Fruit fly (Drosophila melanogaster): ENCODE measurements around the gene CG11722.
A peak's percentile ranks its signal among the peaks of the same experiment; 100 is the strongest.

The CG11722 gene

dm6 chr3R:10048035-10048774 lies 2.9 kb upstream of the CG11722 start (continued):
- TF ChIP-seq slp2 (GFP tag; optimal IDR thresholded peaks at IDR 0.05) (no peak), tgo (GFP tag; IDR thresholded peaks at IDR 0.05) (no peak), Oli (tag; optimal IDR thresholded peaks at IDR 0.05) (peak; percentile 64), CG17385 (GFP tag; optimal IDR thresholded peaks at IDR 0.05) (peak; percentile 46), MBD-R2 (GFP tag; IDR thresholded peaks at IDR 0.05) (0 out of 2 replicates have a peak, but pooled peaks have one; percentile 7), sens (GFP tag) (peak; percentile 48), zfh2 (GFP tag; optimal IDR thresholded peaks at IDR 0.05) (peak; percentile 7), fd96Cb (tag; optimal IDR thresholded peaks at IDR 0.05) (peak; percentile 29), nerfin-2 (GFP tag; IDR thresholded peaks at IDR 0.05; ENCODE audit: partially characterized antibody) (peak; percentile 47; the same call in 1 of the 2 replicates), CG2712 (tag; optimal IDR thresholded peaks at IDR 0.05) (peak; percentile 59), phol (tag; optimal IDR thresholded peaks at IDR 0.05) (peak; percentile 52), CG10979 (tag; optimal IDR thresholded peaks at IDR 0.05) (peak; percentile 52), Med (GFP tag) (peak; percentile 77), Asciz (GFP tag; optimal IDR thresholded peaks at IDR 0.05) (peak; percentile 66), CG10274 (GFP tag; optimal IDR thresholded peaks at IDR 0.05) (peak; percentile 79), CG10147 (GFP tag; optimal IDR thresholded peaks at IDR 0.05) (peak; percentile 48), fu2 (GFP tag; optimal IDR thresholded peaks at IDR 0.05) (no peak), CG34422 (GFP tag; IDR thresholded peaks at IDR 0.05) (0 out of 3 replicates have a peak, but pooled peaks have one; percentile 20), Meics (GFP tag; optimal IDR thresholded peaks at IDR 0.05) (peak; percentile 67), CG12219 (GFP tag; optimal IDR thresholded peaks at IDR 0.05) (peak; percentile 21), CG10209 (GFP tag; optimal IDR thresholded peaks at IDR 0.05) (peak; percentile 38), cwo (GFP tag; optimal IDR thresholded peaks at IDR 0.05) (peak; percentile 16), CG11504 (tag; optimal IDR thresholded peaks at IDR 0.05) (peak; percentile 74), gcm (GFP tag; optimal IDR thresholded peaks at IDR 0.05) (peak; percentile 24), BtbVII (GFP tag; optimal IDR thresholded peaks at IDR 0.05) (peak; percentile 19), NK7.1 (GFP tag; optimal IDR thresholded peaks at IDR 0.05) (no peak), Abd-B (GFP tag; optimal IDR thresholded peaks at IDR 0.05) (peak; percentile 13), CG16815 (GFP tag; optimal IDR thresholded peaks at IDR 0.05) (peak; percentile 3), esg (GFP tag; conservative IDR thresholded peaks at IDR 0.05) (0 out of 2 replicates have a peak, but pooled peaks have one; percentile 27), row (GFP tag; IDR thresholded peaks at IDR 0.05) (peak; percentile 67), Elba2 (GFP tag; optimal IDR thresholded peaks at IDR 0.05) (peak; percentile 55), tap (tag; optimal IDR thresholded peaks at IDR 0.05) (peak; percentile 2), Nf-YB (GFP tag; optimal IDR thresholded peaks at IDR 0.05) (peak; percentile 17), CG2120 (GFP tag; optimal IDR thresholded peaks at IDR 0.05) (peak; percentile 35), CG15601 (tag; optimal IDR thresholded peaks at IDR 0.05) (peak; percentile 21), CG8944 (GFP tag; optimal IDR thresholded peaks at IDR 0.05) (no peak), CoRest (tag; optimal IDR thresholded peaks at IDR 0.05) (peak; percentile 68), CG9609 (GFP tag; optimal IDR thresholded peaks at IDR 0.05) (no peak), Ptx1 (GFP tag; IDR thresholded peaks at IDR 0.05) (peak; percentile 37; the same call in 1 of the 2 replicates), sisA (GFP tag; IDR thresholded peaks at IDR 0.05) (peak; percentile 26), CG5245 (GFP tag; optimal IDR thresholded peaks at IDR 0.05) (no peak), NfI (GFP tag; optimal IDR thresholded peaks at IDR 0.05) (peak; percentile 36), Hmr (GFP tag; optimal IDR thresholded peaks at IDR 0.05) (peak; percentile 40), onecut (GFP tag; IDR thresholded peaks at IDR 0.05) (peak; percentile 26; the same call in 1 of the 2 replicates), insv (GFP tag; optimal IDR thresholded peaks at IDR 0.05) (peak; percentile 83 to 98), unc-4 (GFP tag; IDR thresholded peaks at IDR 0.05; ENCODE audit: partially characterized antibody) (no peak), CG1233 (GFP tag; optimal IDR thresholded peaks at IDR 0.05) (peak; percentile 45), CG12104 (GFP tag; optimal IDR thresholded peaks at IDR 0.05) (peak; percentile 52)

Data from whole organism, embryonic.